Worm (Caenorhabditis elegans) whole organism, midembryonic: ENCODE data around the gene pqn-22.

ENCODE experiments used
- T22C8.4 ChIP-seq: fragments of 200-800 bp; sonication (Bioruptor generic); IDR thresholded peaks from 2 replicates; pipeline ENCODE4 v1.3.6; 2022; ENCODE audit warnings: missing genetic modification characterization, missing compliant biosample characterization
- cog-1 ChIP-seq: sonication (generic microtip); optimal IDR thresholded peaks from 2 replicates; lab custom pipeline; 2016; ENCODE audit warnings: missing genetic modification characterization, missing compliant biosample characterization
- flt-1 ChIP-seq: fragments of 200-800 bp; sonication (Bioruptor generic); IDR thresholded peaks from 2 replicates; pipeline ENCODE4 v1.3.6; 2022; ENCODE audit warnings: missing genetic modification characterization, missing compliant biosample characterization
- klf-2 ChIP-seq: fragments of 200-800 bp; sonication (Bioruptor generic); conservative IDR thresholded peaks from 2 replicates; pipeline ENCODE4 v1.3.6; 2022; ENCODE audit warnings: missing genetic modification reagents, missing genetic modification characterization, missing compliant biosample characterization
- med-1 ChIP-seq: sonication (generic microtip); optimal IDR thresholded peaks from 2 replicates; lab custom pipeline; 2017; ENCODE audit warnings: missing genetic modification characterization, mild to moderate bottlenecking, missing compliant biosample characterization, antibody characterized with exemption, missing genetic modification reagents; ENCODE audit not compliant: insufficient read depth
- ref-1 ChIP-seq: fragments of 200-800 bp; sonication (Bioruptor generic); conservative IDR thresholded peaks from 2 replicates; pipeline ENCODE4 v1.3.6; 2022; ENCODE audit warnings: missing genetic modification reagents, missing genetic modification characterization, missing compliant biosample characterization
- tab-1 ChIP-seq: fragments of 200-800 bp; sonication (Bioruptor generic); IDR thresholded peaks from 2 replicates; pipeline ENCODE4 v1.3.6; 2022; ENCODE audit warnings: missing genetic modification characterization, missing compliant biosample characterization
- ztf-23 ChIP-seq: fragments of 200-800 bp; sonication (Bioruptor generic); IDR thresholded peaks from 2 replicates; pipeline ENCODE4 v1.3.6; 2022; ENCODE audit warnings: missing genetic modification reagents, missing genetic modification characterization, missing compliant biosample characterization

ce11 chrIV:5985823-5986222 is 47.6 kb downstream of the pqn-22 start:
- TF ChIP-seq med-1 (GFP tag; lab: Kevin White, UChicago) (no peak), cog-1 (no peak), ref-1 (GFP tag; lab: Robert Waterston, UW) (no peak), T22C8.4 (no peak), flt-1 (no peak), tab-1 (no peak), ztf-23 (GFP tag; lab: Robert Waterston, UW) (no peak), klf-2 (no peak)
